Fruit fly (Drosophila melanogaster): ENCODE results near the gene CCT2.

- TF ChIP-seq chif (GFP tag; optimal IDR thresholded peaks at IDR 0.05) (peak in 1 of 2 experiments; percentile 16), tna (GFP tag; IDR thresholded peaks at IDR 0.05; ENCODE audit: partially characterized antibody) (no peak), Kr (GFP tag; optimal IDR thresholded peaks at IDR 0.05) (no peak), CG2678 (tag; optimal IDR thresholded peaks at IDR 0.05) (peak; percentile 35), psq (GFP tag; optimal IDR thresholded peaks at IDR 0.05) (no peak), CG2116 (GFP tag; optimal IDR thresholded peaks at IDR 0.05) (no peak), CG8765 (GFP tag; IDR thresholded peaks at IDR 0.05) (no peak), CG13624 (GFP tag; optimal IDR thresholded peaks at IDR 0.05) (no peak), CG2202 (tag; optimal IDR thresholded peaks at IDR 0.05) (no peak), CG8281 (tag; optimal IDR thresholded peaks at IDR 0.05) (no peak), sna (GFP tag; IDR thresholded peaks at IDR 0.05; ENCODE audit: partially characterized antibody) (no peak), sisA (GFP tag; IDR thresholded peaks at IDR 0.05) (0 out of 2 replicates have a peak, but pooled peaks have one; percentile 10), lola (GFP tag; optimal IDR thresholded peaks at IDR 0.05) (no peak), CG7786 (GFP tag; optimal IDR thresholded peaks at IDR 0.05) (no peak)
Measured at dm6 chrX:9075641-9076324, 13.5 kb upstream of the CCT2 start.
